Fruit fly (Drosophila melanogaster) whole organism, embryonic: Measurements from ENCODE around the gene Ocrl.

Experiments used
- CG10462 ChIP-seq: fragments of 200-800 bp; sonication (Bioruptor generic); optimal IDR thresholded peaks from 2 replicates; lab custom pipeline; 2016; ENCODE audit warnings: missing biosample characterization, missing genetic modification characterization
- CG11723 ChIP-seq: fragments of 200-800 bp; sonication (Bioruptor generic); optimal IDR thresholded peaks from 2 replicates; lab custom pipeline; 2017; ENCODE audit warnings: missing biosample characterization, mild to moderate bottlenecking, missing genetic modification characterization
- CG12219 ChIP-seq: fragments of 200-800 bp; sonication (Bioruptor generic); optimal IDR thresholded peaks from 3 replicates; lab custom pipeline; 2018; ENCODE audit warnings: missing biosample characterization, mild to moderate bottlenecking, missing genetic modification characterization
- CG12236 ChIP-seq: fragments of 200-800 bp; sonication (Bioruptor generic); optimal IDR thresholded peaks from 2 replicates; lab custom pipeline; 2016; ENCODE audit warnings: missing biosample characterization, missing genetic modification characterization
- CG12942 ChIP-seq: fragments of 200-800 bp; sonication (Bioruptor generic); optimal IDR thresholded peaks from 3 replicates; lab custom pipeline; 2016; ENCODE audit warnings: missing biosample characterization, missing genetic modification characterization
- CG17359 ChIP-seq: fragments of 200-800 bp; sonication (Bioruptor generic); optimal IDR thresholded peaks from 3 replicates; lab custom pipeline; 2018; ENCODE audit warnings: missing biosample characterization, mild to moderate bottlenecking, missing genetic modification characterization, moderate library complexity
- CG18599 ChIP-seq: fragments of 200-800 bp; sonication (Bioruptor generic); optimal IDR thresholded peaks from 3 replicates; lab custom pipeline; 2017; ENCODE audit warnings: missing biosample characterization, missing genetic modification characterization, mild to moderate bottlenecking, moderate library complexity, missing genetic modification reagents
- CG2199 ChIP-seq: fragments of 200-800 bp; sonication (Bioruptor generic); IDR thresholded peaks from 3 replicates; pipeline ENCODE4 v1.3.6; 2022; ENCODE audit warnings: missing biosample characterization, missing genetic modification characterization
- CG31388 ChIP-seq: fragments of 200-800 bp; sonication (Bioruptor generic); optimal IDR thresholded peaks from 2 replicates; lab custom pipeline; 2016; ENCODE audit warnings: missing biosample characterization, missing genetic modification characterization
- CG32532 ChIP-seq: fragments of 200-800 bp; sonication (Bioruptor generic); IDR thresholded peaks from 2 replicates; pipeline ENCODE4 v1.3.6; 2022; ENCODE audit warnings: missing biosample characterization, missing genetic modification characterization
- CG32767 ChIP-seq: fragments of 200-800 bp; sonication (Bioruptor generic); IDR thresholded peaks from 2 replicates; pipeline ENCODE4 v1.3.6; 2022; ENCODE audit warnings: missing biosample characterization, missing genetic modification characterization
- CG4617 ChIP-seq: fragments of 200-800 bp; sonication (Bioruptor generic); optimal IDR thresholded peaks from 3 replicates; lab custom pipeline; 2016; ENCODE audit warnings: missing biosample characterization, missing genetic modification characterization, borderline replicate concordance
- CG4707 ChIP-seq: fragments of 200-800 bp; sonication (Bioruptor generic); optimal IDR thresholded peaks from 2 replicates; lab custom pipeline; 2018; ENCODE audit warnings: missing biosample characterization, mild to moderate bottlenecking, missing genetic modification characterization, moderate library complexity
- CG4730 ChIP-seq: fragments of 200-800 bp; sonication (Bioruptor generic); IDR thresholded peaks from 2 replicates; pipeline ENCODE4 v1.3.6; 2022; ENCODE audit warnings: missing biosample characterization, missing genetic modification characterization
- CG4820 ChIP-seq: fragments of 200-800 bp; sonication (Bioruptor generic); optimal IDR thresholded peaks from 3 replicates; lab custom pipeline; 2016; ENCODE audit warnings: missing biosample characterization, missing genetic modification characterization
- CG6254 ChIP-seq: fragments of 200-800 bp; sonication (Bioruptor generic); optimal IDR thresholded peaks from 3 replicates; lab custom pipeline; 2017; ENCODE audit warnings: mild to moderate bottlenecking, missing biosample characterization, missing genetic modification reagents, missing genetic modification characterization
- CG7357 ChIP-seq: fragments of 200-800 bp; sonication (Bioruptor generic); IDR thresholded peaks from 3 replicates; pipeline ENCODE4 v1.3.6; 2022; ENCODE audit warnings: missing biosample characterization, missing genetic modification characterization
- CG8359 ChIP-seq: fragments of 200-800 bp; sonication (Bioruptor generic); optimal IDR thresholded peaks from 2 replicates; lab custom pipeline; 2017; ENCODE audit warnings: missing biosample characterization, mild to moderate bottlenecking, missing genetic modification characterization, borderline replicate concordance
- Dek ChIP-seq: fragments of 200-800 bp; sonication (Bioruptor generic); optimal IDR thresholded peaks from 3 replicates; lab custom pipeline; 2019; ENCODE audit warnings: missing biosample characterization, mild to moderate bottlenecking, missing genetic modification characterization, moderate library complexity
- Doc2 ChIP-seq: fragments of 200-800 bp; sonication (Bioruptor generic); IDR thresholded peaks from 2 replicates; pipeline ENCODE4 v1.3.6; 2022; ENCODE audit warnings: missing biosample characterization, missing genetic modification characterization
- Ets97D ChIP-seq: fragments of 200-800 bp; sonication (Bioruptor generic); optimal IDR thresholded peaks from 3 replicates; lab custom pipeline; 2016; ENCODE audit warnings: missing biosample characterization, missing genetic modification characterization
- Jarid2 ChIP-seq: fragments of 200-800 bp; sonication (Bioruptor generic); optimal IDR thresholded peaks from 3 replicates; lab custom pipeline; 2017; ENCODE audit warnings: mild to moderate bottlenecking, missing biosample characterization, missing genetic modification reagents, missing genetic modification characterization
- MBD-R2 ChIP-seq: fragments of 200-800 bp; sonication (Bioruptor generic); IDR thresholded peaks from 2 replicates; pipeline ENCODE4 v1.3.6; 2022; ENCODE audit warnings: missing biosample characterization, missing genetic modification characterization
- Mad ChIP-seq: fragments of 200-800 bp; sonication (Bioruptor generic); optimal IDR thresholded peaks from 2 replicates; lab custom pipeline; 2016; ENCODE audit warnings: missing biosample characterization, missing genetic modification characterization
- Med ChIP-seq: fragments of 200-800 bp; sonication (Bioruptor generic); peaks from one replicate; lab custom pipeline; 2016; ENCODE audit warnings: missing biosample characterization, missing genetic modification characterization, mild to moderate bottlenecking, inconsistent platforms, moderate library complexity
- Mrtf ChIP-seq: fragments of 200-800 bp; sonication (Bioruptor generic); IDR thresholded peaks from 3 replicates; pipeline ENCODE4 v1.3.6; 2022; ENCODE audit warnings: missing biosample characterization, missing genetic modification characterization
- Optix ChIP-seq: fragments of 200-800 bp; sonication (Bioruptor generic); IDR thresholded peaks from 3 replicates; pipeline ENCODE4 v1.3.6; 2022; ENCODE audit warnings: missing biosample characterization, missing genetic modification characterization
- PHDP ChIP-seq: fragments of 200-800 bp; sonication (Bioruptor generic); optimal IDR thresholded peaks from 3 replicates; lab custom pipeline; 2018; ENCODE audit warnings: missing biosample characterization, mild to moderate bottlenecking, missing genetic modification characterization, moderate library complexity
- Poxn ChIP-seq: fragments of 200-800 bp; sonication (Bioruptor generic); IDR thresholded peaks from 2 replicates; pipeline ENCODE4 v1.3.6; 2022; ENCODE audit warnings: missing biosample characterization, missing genetic modification characterization
- Sox100B ChIP-seq: fragments of 200-800 bp; sonication (Bioruptor generic); optimal IDR thresholded peaks from 3 replicates; lab custom pipeline; 2018; ENCODE audit warnings: missing biosample characterization, mild to moderate bottlenecking, missing genetic modification characterization
- Sry-β ChIP-seq: fragments of 200-800 bp; sonication (Bioruptor generic); optimal IDR thresholded peaks from 2 replicates; lab custom pipeline; 2018; ENCODE audit warnings: missing biosample characterization, mild to moderate bottlenecking, missing genetic modification characterization, moderate library complexity
- Vsx1 ChIP-seq: fragments of 200-800 bp; sonication (Bioruptor generic); optimal IDR thresholded peaks from 2 replicates; lab custom pipeline; 2017; ENCODE audit warnings: missing biosample characterization, mild to moderate bottlenecking, missing genetic modification characterization, missing genetic modification reagents
- ara ChIP-seq: fragments of 200-800 bp; sonication (Bioruptor generic); IDR thresholded peaks from 2 replicates; pipeline ENCODE4 v1.3.6; 2022; ENCODE audit warnings: missing biosample characterization, missing genetic modification characterization
- cwo ChIP-seq: fragments of 200-800 bp; sonication (Bioruptor generic); optimal IDR thresholded peaks from 3 replicates; lab custom pipeline; 2017; ENCODE audit warnings: missing biosample characterization, missing genetic modification characterization, mild to moderate bottlenecking, moderate library complexity, missing genetic modification reagents
- gce ChIP-seq: fragments of 200-800 bp; sonication (Bioruptor generic); IDR thresholded peaks from 3 replicates; pipeline ENCODE4 v1.3.6; 2022; ENCODE audit warnings: missing biosample characterization, missing genetic modification characterization
- gcm ChIP-seq: fragments of 200-800 bp; sonication (Bioruptor generic); optimal IDR thresholded peaks from 2 replicates; lab custom pipeline; 2019; ENCODE audit warnings: missing biosample characterization, mild to moderate bottlenecking, missing genetic modification characterization, moderate library complexity
- gsb ChIP-seq: fragments of 200-800 bp; sonication (Bioruptor generic); IDR thresholded peaks from 2 replicates; pipeline ENCODE4 v1.3.6; 2022; ENCODE audit warnings: missing biosample characterization, missing genetic modification characterization
- h ChIP-seq: fragments of >200 bp; optimal IDR thresholded peaks from 2 replicates; lab custom pipeline; 2017
- hb ChIP-seq: fragments of 200-800 bp; sonication (Bioruptor generic); IDR thresholded peaks from 3 replicates; pipeline ENCODE4 v1.3.6; 2022; ENCODE audit warnings: missing biosample characterization, missing genetic modification characterization; ENCODE audit not compliant: partially characterized antibody
- ind ChIP-seq: fragments of 200-800 bp; sonication (Bioruptor generic); optimal IDR thresholded peaks from 3 replicates; lab custom pipeline; 2016; ENCODE audit warnings: missing biosample characterization, missing genetic modification characterization
- knrl ChIP-seq: fragments of 200-800 bp; sonication (Bioruptor generic); IDR thresholded peaks from 3 replicates; pipeline ENCODE4 v1.3.6; 2022; ENCODE audit warnings: missing biosample characterization, missing genetic modification characterization; ENCODE audit not compliant: partially characterized antibody
- nau ChIP-seq: fragments of 200-800 bp; sonication (Bioruptor generic); optimal IDR thresholded peaks from 3 replicates; lab custom pipeline; 2017; ENCODE audit warnings: missing biosample characterization, mild to moderate bottlenecking, missing genetic modification characterization, missing genetic modification reagents
- otp ChIP-seq: fragments of 200-800 bp; sonication (Bioruptor generic); IDR thresholded peaks from 3 replicates; pipeline ENCODE4, ENCODE4 v1.3.6; 2022; ENCODE audit warnings: missing biosample characterization, missing genetic modification characterization
- p53 ChIP-seq: fragments of 200-800 bp; sonication (Bioruptor generic); optimal IDR thresholded peaks from 2 replicates; lab custom pipeline; 2016; ENCODE audit warnings: missing biosample characterization, missing genetic modification characterization
- peb ChIP-seq: fragments of 200-800 bp; sonication (Bioruptor generic); IDR thresholded peaks from 2 replicates; pipeline ENCODE4 v1.3.6; 2022; ENCODE audit warnings: missing biosample characterization, missing genetic modification characterization
- sug ChIP-seq: fragments of 200-800 bp; optimal IDR thresholded peaks from 2 replicates; lab custom pipeline; 2019; ENCODE audit warnings: missing biosample characterization, mild to moderate bottlenecking, missing genetic modification characterization, moderate library complexity
- tup ChIP-seq: fragments of 200-800 bp; sonication (Bioruptor generic); optimal IDR thresholded peaks from 2 replicates; lab custom pipeline; 2016; ENCODE audit warnings: missing biosample characterization, mild to moderate bottlenecking, missing genetic modification characterization, moderate library complexity
- vnd ChIP-seq: fragments of 200-800 bp; sonication (Bioruptor generic); IDR thresholded peaks from 3 replicates; pipeline ENCODE4 v1.3.6; 2022; ENCODE audit warnings: missing biosample characterization, missing genetic modification characterization; ENCODE audit not compliant: partially characterized antibody
- wdn ChIP-seq: fragments of 200-800 bp; sonication (Bioruptor generic); IDR thresholded peaks from 2 replicates; pipeline ENCODE4 v1.3.6; 2022; ENCODE audit warnings: missing biosample characterization, missing genetic modification characterization
- z ChIP-seq: fragments of 200-800 bp; sonication (Bioruptor generic); IDR thresholded peaks from 3 replicates; pipeline ENCODE4 v1.3.6; 2022; ENCODE audit warnings: missing biosample characterization, missing genetic modification characterization

Gene Ocrl

DNA sequence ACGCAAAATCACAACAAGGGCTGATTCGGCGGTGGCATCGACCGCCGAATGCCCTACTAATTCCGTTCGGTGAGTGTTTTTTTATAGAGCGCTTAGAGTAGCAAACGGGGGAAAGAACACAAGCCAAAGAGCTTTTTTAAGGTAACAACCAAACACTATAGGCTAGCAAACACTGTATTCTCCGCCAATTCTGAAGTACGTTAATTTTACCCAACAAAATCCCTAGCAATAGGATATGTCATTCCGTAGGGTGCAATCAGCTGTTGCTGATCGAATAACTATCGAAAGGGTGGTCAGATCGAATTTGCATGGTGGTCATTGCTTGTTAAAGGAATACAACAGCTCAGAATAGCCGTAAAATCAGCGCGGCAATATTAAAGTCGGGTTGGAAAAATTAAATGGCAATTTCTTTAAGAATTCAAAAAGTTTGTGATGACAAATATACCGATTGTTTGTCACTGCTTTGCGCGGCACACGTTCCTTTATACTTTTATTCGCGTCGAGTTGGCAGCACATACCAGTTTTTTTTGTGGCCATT, 15.0 kb upstream of the Ocrl start, which contains the start of gene mip130 (continued):
- TF ChIP-seq CG17359 = peak; percentile 55
- TF ChIP-seq Sry-β = no peak
- TF ChIP-seq CG10462 (GFP tag; lab: Kevin White, UChicago) = no peak
- peak; percentile 17 for TF ChIP-seq CG4820 (GFP tag; lab: Kevin White, UChicago)
- no peak for TF ChIP-seq tup (GFP tag; lab: Kevin White, UChicago)
- no peak for TF ChIP-seq nau
- TF ChIP-seq CG18599 (GFP tag; lab: Kevin White, UChicago) = peak; percentile 54
- peak; percentile 57 for TF ChIP-seq ind (GFP tag; lab: Kevin White, UChicago)
- peak; percentile 46 for TF ChIP-seq CG4617 (GFP tag; lab: Kevin White, UChicago)
- peak; percentile 41 for TF ChIP-seq PHDP (tag; lab: Kevin White, UChicago)
- peak; percentile 17; the same call in 1 of the 3 replicates for TF ChIP-seq Optix (GFP tag; lab: Robert Waterston, UW)
- TF ChIP-seq h (lab: Kevin White, UChicago) = no peak
- TF ChIP-seq Mad (GFP tag; lab: Kevin White, UChicago) = no peak
- peak; percentile 41 for TF ChIP-seq CG12219 (GFP tag; lab: Kevin White, UChicago)
- peak; percentile 67; the same call in 2 of the 3 replicates for TF ChIP-seq vnd (GFP tag; lab: Robert Waterston, UW)
- peak; percentile 24 for TF ChIP-seq Ets97D
- peak; percentile 74; the same call in 2 of the 3 replicates for TF ChIP-seq knrl (GFP tag; lab: Robert Waterston, UW)
- TF ChIP-seq Doc2 (GFP tag; lab: Robert Waterston, UW) = no peak
- 0 out of 2 replicates have a peak, but pooled peaks have one; percentile 36 for TF ChIP-seq CG32767 (GFP tag; lab: Robert Waterston, UW)
- TF ChIP-seq gsb (GFP tag; lab: Robert Waterston, UW) = no peak
- no peak for TF ChIP-seq p53 (GFP tag; lab: Kevin White, UChicago)
- TF ChIP-seq hb (GFP tag; lab: Robert Waterston, UW) = 0 out of 3 replicates have a peak, but pooled peaks have one; percentile 50
- no peak for TF ChIP-seq CG31388
- TF ChIP-seq peb (GFP tag; lab: Robert Waterston, UW) = peak; percentile 30; the same call in 1 of the 2 replicates
- TF ChIP-seq z (GFP tag; lab: Robert Waterston, UW) = no peak
- peak; percentile 22 for TF ChIP-seq gcm (GFP tag; lab: Kevin White, UChicago)
- TF ChIP-seq sug (tag; lab: Kevin White, UChicago) = peak; percentile 49
- TF ChIP-seq CG12236 (GFP tag; lab: Kevin White, UChicago) = no peak
- no peak for TF ChIP-seq otp
- TF ChIP-seq CG12942 = no peak
- TF ChIP-seq CG32532 (GFP tag; lab: Robert Waterston, UW) = peak; percentile 33; the same call in 1 of the 2 replicates
- TF ChIP-seq gce (GFP tag; lab: Robert Waterston, UW) = no peak
- TF ChIP-seq Med (GFP tag; lab: Kevin White, UChicago) = peak; percentile 85
- TF ChIP-seq Poxn (GFP tag; lab: Robert Waterston, UW) = no peak
- TF ChIP-seq Dek (tag; lab: Kevin White, UChicago) = peak; percentile 43
- TF ChIP-seq Vsx1 (GFP tag; lab: Kevin White, UChicago) = no peak
- TF ChIP-seq wdn (GFP tag; lab: Robert Waterston, UW) = no peak
- no peak for TF ChIP-seq CG2199 (GFP tag; lab: Robert Waterston, UW)
- no peak for TF ChIP-seq CG4707 (GFP tag; lab: Kevin White, UChicago)
- no peak for TF ChIP-seq Jarid2
- peak; percentile 5 for TF ChIP-seq CG11723
- TF ChIP-seq cwo (GFP tag; lab: Kevin White, UChicago) = peak; percentile 28
- TF ChIP-seq CG7357 (GFP tag; lab: Robert Waterston, UW) = no peak
- TF ChIP-seq CG4730 (GFP tag; lab: Robert Waterston, UW) = 0 out of 2 replicates have a peak, but pooled peaks have one; percentile 10
- TF ChIP-seq Mrtf (GFP tag; lab: Robert Waterston, UW) = no peak
- TF ChIP-seq ara = no peak
- no peak for TF ChIP-seq CG6254 (GFP tag; lab: Kevin White, UChicago)
- TF ChIP-seq MBD-R2 (GFP tag; lab: Robert Waterston, UW) = peak; percentile 62
- no peak for TF ChIP-seq Sox100B (GFP tag; lab: Kevin White, UChicago)
- no peak for TF ChIP-seq CG8359 (GFP tag; lab: Kevin White, UChicago)
